Fruit fly (Drosophila melanogaster) whole organism, prepupa: ENCODE measurements around the gene RhoGAP18B.

ENCODE experiments used
- CG10631 ChIP-seq: fragments of 200-800 bp; sonication (Bioruptor generic); optimal IDR thresholded peaks from 2 replicates; lab custom pipeline; 2016; ENCODE audit warnings: missing biosample characterization, missing genetic modification characterization
- CG10669 ChIP-seq: fragments of 200-800 bp; sonication (Bioruptor generic); optimal IDR thresholded peaks from 3 replicates; lab custom pipeline; 2018; ENCODE audit warnings: missing biosample characterization, mild to moderate bottlenecking, missing genetic modification characterization, moderate library complexity
- CG11294 ChIP-seq: fragments of 200-800 bp; sonication (Bioruptor generic); IDR thresholded peaks from 2 replicates; pipeline ENCODE4 v1.3.6; 2022; ENCODE audit warnings: missing biosample characterization, missing genetic modification characterization
- CG11762 ChIP-seq: fragments of 200-800 bp; sonication (Bioruptor generic); optimal IDR thresholded peaks from 3 replicates; lab custom pipeline; 2016; ENCODE audit warnings: missing biosample characterization, missing genetic modification characterization; ENCODE audit not compliant: insufficient read depth
- CG11902 ChIP-seq: fragments of 200-800 bp; sonication (Bioruptor generic); optimal IDR thresholded peaks from 3 replicates; lab custom pipeline; 2016; ENCODE audit warnings: missing biosample characterization, missing genetic modification characterization
- CG15336 ChIP-seq: fragments of 200-800 bp; sonication (Bioruptor generic); IDR thresholded peaks from 2 replicates; pipeline ENCODE4 v1.3.6; 2022; ENCODE audit warnings: missing biosample characterization, missing genetic modification characterization
- CG1621 ChIP-seq: fragments of 200-800 bp; sonication (Bioruptor generic); optimal IDR thresholded peaks from 3 replicates; lab custom pipeline; 2018; ENCODE audit warnings: missing biosample characterization, mild to moderate bottlenecking, missing genetic modification characterization
- CG16779 ChIP-seq: fragments of 200-800 bp; sonication (Bioruptor generic); optimal IDR thresholded peaks from 3 replicates; lab custom pipeline; 2017; ENCODE audit warnings: missing biosample characterization, mild to moderate bottlenecking, missing genetic modification characterization
- CG31627 ChIP-seq: fragments of 200-800 bp; sonication (Bioruptor generic); optimal IDR thresholded peaks from 3 replicates; lab custom pipeline; 2016; ENCODE audit warnings: missing biosample characterization, missing genetic modification characterization
- CG32006 ChIP-seq: fragments of 200-800 bp; sonication (Bioruptor generic); optimal IDR thresholded peaks from 3 replicates; lab custom pipeline; 2017; ENCODE audit warnings: missing biosample characterization, mild to moderate bottlenecking, missing genetic modification characterization
- CG34406 ChIP-seq: fragments of 200-800 bp; sonication (Bioruptor generic); optimal IDR thresholded peaks from 3 replicates; lab custom pipeline; 2016; ENCODE audit warnings: missing biosample characterization, missing genetic modification characterization
- CG4318 ChIP-seq: fragments of 200-800 bp; sonication (Bioruptor generic); optimal IDR thresholded peaks from 3 replicates; lab custom pipeline; 2017; ENCODE audit warnings: missing biosample characterization, mild to moderate bottlenecking, missing genetic modification characterization
- CG6163 ChIP-seq: fragments of 200-800 bp; sonication (Bioruptor generic); IDR thresholded peaks from 3 replicates; pipeline ENCODE4 v1.3.6; 2022; ENCODE audit warnings: missing biosample characterization, missing genetic modification characterization
- CG6276 ChIP-seq: fragments of 200-800 bp; sonication (Bioruptor generic); optimal IDR thresholded peaks from 2 replicates; lab custom pipeline; 2017; ENCODE audit warnings: missing biosample characterization, mild to moderate bottlenecking, missing genetic modification characterization
- CG6792 ChIP-seq: fragments of 200-800 bp; sonication (Bioruptor generic); optimal IDR thresholded peaks from 3 replicates; lab custom pipeline; 2016; ENCODE audit warnings: missing biosample characterization, missing genetic modification characterization
- CG6854 ChIP-seq: fragments of 200-800 bp; sonication (Bioruptor generic); optimal IDR thresholded peaks from 2 replicates; lab custom pipeline; 2017; ENCODE audit warnings: missing biosample characterization, mild to moderate bottlenecking, missing genetic modification characterization
- CG7368 ChIP-seq: fragments of 200-800 bp; sonication (Bioruptor generic); optimal IDR thresholded peaks from 3 replicates; lab custom pipeline; 2016; ENCODE audit warnings: missing biosample characterization, missing genetic modification characterization
- CG8119 ChIP-seq: fragments of 200-800 bp; sonication (Bioruptor generic); IDR thresholded peaks from 3 replicates; pipeline ENCODE4 v1.3.6; 2022; ENCODE audit warnings: missing biosample characterization, missing genetic modification characterization
- CG8319 ChIP-seq: fragments of 200-800 bp; sonication (Bioruptor generic); optimal IDR thresholded peaks from 3 replicates; lab custom pipeline; 2016; ENCODE audit warnings: missing biosample characterization, missing genetic modification characterization
- CG8632 ChIP-seq: fragments of 200-800 bp; sonication (Bioruptor generic); optimal IDR thresholded peaks from 3 replicates; lab custom pipeline; 2016; ENCODE audit warnings: missing biosample characterization, missing genetic modification characterization
- Eip78C ChIP-seq: fragments of 200-800 bp; sonication (Bioruptor generic); peaks from one replicate; lab custom pipeline; 2016; ENCODE audit warnings: missing biosample characterization, missing genetic modification characterization
- Eip93F ChIP-seq: fragments of 200-800 bp; sonication (Bioruptor generic); optimal IDR thresholded peaks from 2 replicates; lab custom pipeline; 2016; ENCODE audit warnings: missing biosample characterization, mild to moderate bottlenecking, missing genetic modification characterization
- Ets96B ChIP-seq: fragments of 200-800 bp; optimal IDR thresholded peaks from 2 replicates; lab custom pipeline; 2019; ENCODE audit warnings: missing biosample characterization, mild to moderate bottlenecking, missing genetic modification characterization, moderate library complexity
- Gug ChIP-seq: fragments of 200-800 bp; sonication (Bioruptor generic); IDR thresholded peaks from 2 replicates; pipeline ENCODE4 v1.3.6; 2022; ENCODE audit warnings: missing biosample characterization, missing genetic modification characterization
- OdsH ChIP-seq: fragments of 200-800 bp; sonication (Bioruptor generic); optimal IDR thresholded peaks from 3 replicates; lab custom pipeline; 2016; ENCODE audit warnings: missing biosample characterization, missing genetic modification characterization
- Smox ChIP-seq: fragments of 200-800 bp; sonication (Bioruptor generic); optimal IDR thresholded peaks from 3 replicates; lab custom pipeline; 2016; ENCODE audit warnings: missing biosample characterization, missing genetic modification characterization
- Sox14 ChIP-seq: fragments of 200-800 bp; sonication (Bioruptor generic); optimal IDR thresholded peaks from 3 replicates; lab custom pipeline; 2016; ENCODE audit warnings: missing biosample characterization, missing genetic modification characterization
- Sox15 ChIP-seq: fragments of 200-800 bp; sonication (Bioruptor generic); optimal IDR thresholded peaks from 3 replicates; lab custom pipeline; 2016; ENCODE audit warnings: missing biosample characterization, missing genetic modification characterization
- achi ChIP-seq: fragments of 200-800 bp; sonication (Bioruptor generic); optimal IDR thresholded peaks from 3 replicates; lab custom pipeline; 2016; ENCODE audit warnings: missing biosample characterization, missing genetic modification characterization
- acj6 ChIP-seq: fragments of 200-800 bp; sonication (Bioruptor generic); optimal IDR thresholded peaks from 3 replicates; lab custom pipeline; 2016; ENCODE audit warnings: missing biosample characterization, missing genetic modification characterization
- cyc ChIP-seq: fragments of 200-800 bp; sonication (Bioruptor generic); optimal IDR thresholded peaks from 3 replicates; lab custom pipeline; 2016; ENCODE audit warnings: missing biosample characterization, missing genetic modification characterization
- dac ChIP-seq: fragments of 200-800 bp; sonication (Bioruptor generic); optimal IDR thresholded peaks from 2 replicates; lab custom pipeline; 2017; ENCODE audit warnings: missing biosample characterization, mild to moderate bottlenecking, missing genetic modification characterization
- dsx ChIP-seq: fragments of 200-800 bp; optimal IDR thresholded peaks from 3 replicates; lab custom pipeline; 2019; ENCODE audit warnings: missing biosample characterization, mild to moderate bottlenecking, missing genetic modification characterization, moderate library complexity; ENCODE audit not compliant: poor library complexity, severe bottlenecking
- eg ChIP-seq: fragments of 200-800 bp; sonication (Bioruptor generic); IDR thresholded peaks from 3 replicates; pipeline ENCODE4 v1.3.6; 2022; ENCODE audit warnings: missing biosample characterization, missing genetic modification characterization
- esn ChIP-seq: fragments of 200-800 bp; sonication (Bioruptor generic); optimal IDR thresholded peaks from 2 replicates; lab custom pipeline; 2016; ENCODE audit warnings: missing biosample characterization, mild to moderate bottlenecking, missing genetic modification characterization, moderate library complexity
- fd59A ChIP-seq: fragments of 200-800 bp; sonication (Bioruptor generic); optimal IDR thresholded peaks from 2 replicates; lab custom pipeline; 2017; ENCODE audit warnings: missing biosample characterization, mild to moderate bottlenecking, missing genetic modification characterization, missing genetic modification reagents
- fd85E ChIP-seq: fragments of 200-800 bp; sonication (Bioruptor generic); optimal IDR thresholded peaks from 3 replicates; lab custom pipeline; 2016; ENCODE audit warnings: missing biosample characterization, missing genetic modification characterization
- lz ChIP-seq: fragments of 200-800 bp; sonication (Bioruptor generic); optimal IDR thresholded peaks from 3 replicates; lab custom pipeline; 2016; ENCODE audit warnings: missing biosample characterization, missing genetic modification characterization
- pdm3 ChIP-seq: fragments of 200-800 bp; sonication (Bioruptor generic); optimal IDR thresholded peaks from 3 replicates; lab custom pipeline; 2016; ENCODE audit warnings: missing biosample characterization, missing genetic modification characterization
- salr ChIP-seq, 2 experiments: fragments of 200-800 bp; sonication (Bioruptor generic); optimal IDR thresholded peaks; 3 replicates each; lab custom pipeline; 2016 to 2018; ENCODE audit warnings: missing biosample characterization in 2 of 2, missing genetic modification characterization in 2 of 2, mild to moderate bottlenecking in 1 of 2
- spab ChIP-seq: fragments of 200-800 bp; sonication (Bioruptor generic); optimal IDR thresholded peaks from 2 replicates; lab custom pipeline; 2017; ENCODE audit warnings: missing biosample characterization, mild to moderate bottlenecking, missing genetic modification characterization, missing genetic modification reagents
- svp ChIP-seq: fragments of 200-800 bp; sonication (Bioruptor generic); peaks from one replicate; lab custom pipeline; 2016; ENCODE audit warnings: missing biosample characterization, missing genetic modification characterization
- topi ChIP-seq: fragments of 200-800 bp; sonication (Bioruptor generic); optimal IDR thresholded peaks from 3 replicates; lab custom pipeline; 2016; ENCODE audit warnings: missing biosample characterization, missing genetic modification characterization
- vri ChIP-seq: fragments of 200-800 bp; sonication (Bioruptor generic); optimal IDR thresholded peaks from 3 replicates; lab custom pipeline; 2016; ENCODE audit warnings: missing biosample characterization, mild to moderate bottlenecking, missing genetic modification characterization

Gene RhoGAP18B

dm6 chrX:19166152-19166935 lies 538 bp downstream of the RhoGAP18B start (continued):
- TF ChIP-seq achi (peak; percentile 39), CG1621 (tag; lab: Kevin White, UChicago) (peak; percentile 0), CG11902 (GFP tag; lab: Kevin White, UChicago) (peak; percentile 5), svp (GFP tag; lab: Kevin White, UChicago) (peak; percentile 82), vri (GFP tag; lab: Kevin White, UChicago) (peak; percentile 51), Smox (peak; percentile 45), cyc (GFP tag; lab: Kevin White, UChicago) (peak; percentile 56), CG11294 (GFP tag; lab: Robert Waterston, UW) (no peak), CG11762 (GFP tag; lab: Kevin White, UChicago) (peak; percentile 27), Eip93F (GFP tag; lab: Kevin White, UChicago) (no peak)

- TF ChIP-seq dac (GFP tag; lab: Kevin White, UChicago), result no peak
- no peak for TF ChIP-seq CG6854
- TF ChIP-seq fd85E (GFP tag; lab: Kevin White, UChicago), result no peak
- TF ChIP-seq pdm3, result peak; percentile 5
- no peak for TF ChIP-seq OdsH (GFP tag; lab: Kevin White, UChicago)
- TF ChIP-seq fd59A (GFP tag; lab: Kevin White, UChicago), result no peak
- TF ChIP-seq CG1621 (tag; lab: Kevin White, UChicago), result peak; percentile 59
- TF ChIP-seq cyc (GFP tag; lab: Kevin White, UChicago), result no peak
- TF ChIP-seq salr (GFP tag; optimal IDR thresholded peaks at IDR 0.05; lab: Kevin White, UChicago), result peak in 1 of 2 experiments; percentile 18
- no peak for TF ChIP-seq CG10631
- TF ChIP-seq dsx (GFP tag; lab: Kevin White, UChicago), result peak; percentile 49
- peak; percentile 15 for TF ChIP-seq topi (GFP tag; lab: Kevin White, UChicago)
- TF ChIP-seq CG15336 (GFP tag; lab: Robert Waterston, UW), result peak; percentile 16; the same call in 1 of the 2 replicates
- no peak for TF ChIP-seq achi
- TF ChIP-seq Ets96B (tag; lab: Kevin White, UChicago), result peak; percentile 23
- no peak for TF ChIP-seq Eip93F (GFP tag; lab: Kevin White, UChicago)
- TF ChIP-seq spab (GFP tag; lab: Kevin White, UChicago), result peak; percentile 45
- peak; percentile 78; the same call in 2 of the 3 replicates for TF ChIP-seq CG6163 (GFP tag; lab: Robert Waterston, UW)
- TF ChIP-seq CG6792 (GFP tag; lab: Kevin White, UChicago), result no peak
- TF ChIP-seq CG4318 (GFP tag; lab: Kevin White, UChicago), result peak; percentile 21
- peak; percentile 12 for TF ChIP-seq lz (GFP tag; lab: Kevin White, UChicago)
- peak; percentile 54 for TF ChIP-seq CG32006 (GFP tag; lab: Kevin White, UChicago)
- TF ChIP-seq CG7368 (GFP tag; lab: Kevin White, UChicago), result no peak
- peak; percentile 67 for TF ChIP-seq vri (GFP tag; lab: Kevin White, UChicago)
- TF ChIP-seq Eip78C (GFP tag; lab: Kevin White, UChicago), result peak; percentile 86
- peak; percentile 17 for TF ChIP-seq Smox
- no peak for TF ChIP-seq CG11294 (GFP tag; lab: Robert Waterston, UW)
- TF ChIP-seq CG8319 (GFP tag; lab: Kevin White, UChicago), result no peak
- no peak for TF ChIP-seq CG16779 (tag; lab: Kevin White, UChicago)
- TF ChIP-seq CG34406 (GFP tag; lab: Kevin White, UChicago), result no peak
- no peak for TF ChIP-seq CG11762 (GFP tag; lab: Kevin White, UChicago)
- TF ChIP-seq Gug (GFP tag; lab: Robert Waterston, UW), result no peak
- peak; percentile 67 for TF ChIP-seq eg (GFP tag; lab: Robert Waterston, UW)
- no peak for TF ChIP-seq Sox14 (GFP tag; lab: Kevin White, UChicago)
- TF ChIP-seq acj6 (GFP tag; lab: Kevin White, UChicago), result no peak
- no peak for TF ChIP-seq CG11902 (GFP tag; lab: Kevin White, UChicago)
- no peak for TF ChIP-seq CG8632 (GFP tag; lab: Kevin White, UChicago)
- no peak for TF ChIP-seq Sox15 (GFP tag; lab: Kevin White, UChicago)
- peak; percentile 35; the same call in 1 of the 3 replicates for TF ChIP-seq CG8119
- TF ChIP-seq CG10669 (GFP tag; lab: Kevin White, UChicago), result peak; percentile 18
- no peak for TF ChIP-seq CG31627
- TF ChIP-seq esn (GFP tag; lab: Kevin White, UChicago), result peak; percentile 16
- TF ChIP-seq CG6276, result peak; percentile 40
Observed at dm6 chrX:19165144-19166011, 1.5 kb downstream of the RhoGAP18B start.
